Worm (Caenorhabditis elegans) whole organism, midembryonic: ENCODE results near the gene C16C8.26.

Experiments
- T22C8.4 ChIP-seq: fragments of 200-800 bp; sonication (Bioruptor generic); IDR thresholded peaks from 2 replicates; pipeline ENCODE4 v1.3.6; 2022; ENCODE audit warnings: missing genetic modification characterization, missing compliant biosample characterization
- cog-1 ChIP-seq: sonication (generic microtip); optimal IDR thresholded peaks from 2 replicates; lab custom pipeline; 2016; ENCODE audit warnings: missing genetic modification characterization, missing compliant biosample characterization
- flt-1 ChIP-seq: fragments of 200-800 bp; sonication (Bioruptor generic); IDR thresholded peaks from 2 replicates; pipeline ENCODE4 v1.3.6; 2022; ENCODE audit warnings: missing genetic modification characterization, missing compliant biosample characterization
- klf-2 ChIP-seq: fragments of 200-800 bp; sonication (Bioruptor generic); conservative IDR thresholded peaks from 2 replicates; pipeline ENCODE4 v1.3.6; 2022; ENCODE audit warnings: missing genetic modification reagents, missing genetic modification characterization, missing compliant biosample characterization
- med-1 ChIP-seq: sonication (generic microtip); optimal IDR thresholded peaks from 2 replicates; lab custom pipeline; 2017; ENCODE audit warnings: missing genetic modification characterization, mild to moderate bottlenecking, missing compliant biosample characterization, antibody characterized with exemption, missing genetic modification reagents; ENCODE audit not compliant: insufficient read depth
- ref-1 ChIP-seq: fragments of 200-800 bp; sonication (Bioruptor generic); conservative IDR thresholded peaks from 2 replicates; pipeline ENCODE4 v1.3.6; 2022; ENCODE audit warnings: missing genetic modification reagents, missing genetic modification characterization, missing compliant biosample characterization
- tab-1 ChIP-seq: fragments of 200-800 bp; sonication (Bioruptor generic); IDR thresholded peaks from 2 replicates; pipeline ENCODE4 v1.3.6; 2022; ENCODE audit warnings: missing genetic modification characterization, missing compliant biosample characterization
- ztf-23 ChIP-seq: fragments of 200-800 bp; sonication (Bioruptor generic); IDR thresholded peaks from 2 replicates; pipeline ENCODE4 v1.3.6; 2022; ENCODE audit warnings: missing genetic modification reagents, missing genetic modification characterization, missing compliant biosample characterization
- ztf-29 ChIP-seq: fragments of 200-800 bp; sonication (Bioruptor generic); IDR thresholded peaks from 2 replicates; pipeline ENCODE4 v1.3.6; 2022; ENCODE audit warnings: missing genetic modification reagents, missing genetic modification characterization, missing compliant biosample characterization

DNA sequence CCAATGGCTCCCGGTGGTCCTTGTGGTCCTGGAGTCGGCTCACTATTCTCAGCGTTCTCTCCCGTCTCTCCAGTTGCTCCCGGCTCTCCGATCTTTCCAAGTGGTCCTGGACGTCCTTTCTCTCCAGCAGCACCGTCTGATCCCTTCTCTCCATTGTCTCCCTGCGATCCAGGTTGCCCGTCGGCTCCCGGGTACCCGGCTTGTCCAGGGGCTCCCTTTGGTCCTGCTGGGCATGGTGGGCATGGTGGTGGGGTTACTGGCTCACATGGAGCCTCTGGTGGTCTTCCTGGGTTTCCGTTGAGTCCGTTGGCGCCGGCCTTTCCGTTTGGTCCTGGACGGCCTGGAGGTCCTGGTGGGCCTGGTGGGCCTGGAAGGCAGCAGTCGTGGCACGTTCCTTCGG lies 42.3 kb upstream of the C16C8.26 start:
- TF ChIP-seq ztf-23 (GFP tag; lab: Robert Waterston, UW): no peak
- TF ChIP-seq ref-1 (GFP tag; lab: Robert Waterston, UW): no peak
- no peak for TF ChIP-seq flt-1 (GFP tag; lab: Robert Waterston, UW)
- no peak for TF ChIP-seq T22C8.4
- TF ChIP-seq ztf-29 (GFP tag; lab: Robert Waterston, UW): no peak
- no peak for TF ChIP-seq klf-2 (GFP tag; lab: Robert Waterston, UW)
- no peak for TF ChIP-seq med-1 (GFP tag; lab: Kevin White, UChicago)
- TF ChIP-seq cog-1 (tag; lab: Kevin White, UChicago): no peak
- TF ChIP-seq tab-1 (GFP tag; lab: Robert Waterston, UW): no peak
